Worm (Caenorhabditis elegans) whole organism, early embryonic: Measurements from ENCODE around the gene Y53C12A.6.
"Not testable (repeated sequence)": the region's sequence is repeated elsewhere in the genome, so short reads cannot be mapped to it uniquely, and the experiment has no call there.

ENCODE experiments used
- B0310.2 ChIP-seq: sonication (generic microtip); optimal IDR thresholded peaks from 2 replicates; lab custom pipeline; 2016; ENCODE audit warnings: mild to moderate bottlenecking, missing genetic modification characterization, missing compliant biosample characterization
- F13C5.2 ChIP-seq: sonication (generic microtip); optimal IDR thresholded peaks from 2 replicates; lab custom pipeline; 2017; ENCODE audit warnings: mild to moderate bottlenecking, missing genetic modification characterization, inconsistent platforms, missing compliant biosample characterization
- aly-1 ChIP-seq: sonication (generic microtip); optimal IDR thresholded peaks from 2 replicates; lab custom pipeline; 2016; ENCODE audit warnings: missing genetic modification characterization, missing compliant biosample characterization
- ama-1 ChIP-seq: fragments of 150-350 bp; optimal IDR thresholded peaks from 2 replicates; lab custom pipeline; 2014
- ceh-13 ChIP-seq: fragments of 200-800 bp; sonication (Bioruptor generic); optimal IDR thresholded peaks from 2 replicates; lab custom pipeline; 2018; ENCODE audit warnings: mild to moderate bottlenecking, missing genetic modification characterization, missing compliant biosample characterization
- ceh-36 ChIP-seq: sonication (generic microtip); optimal IDR thresholded peaks from 2 replicates; lab custom pipeline; 2016; ENCODE audit warnings: missing genetic modification characterization, inconsistent platforms, missing compliant biosample characterization
- ets-7 ChIP-seq: sonication (generic microtip); optimal IDR thresholded peaks from 2 replicates; lab custom pipeline; 2016; ENCODE audit warnings: missing genotype, missing genetic modification characterization, missing compliant biosample characterization
- flt-1 ChIP-seq: fragments of 200-800 bp; sonication (Bioruptor generic); IDR thresholded peaks from 2 replicates; pipeline ENCODE4 v1.3.6; 2022; ENCODE audit warnings: missing genetic modification characterization, missing compliant biosample characterization
- hmbx-1 ChIP-seq: sonication (generic microtip); optimal IDR thresholded peaks from 2 replicates; lab custom pipeline; 2016; ENCODE audit warnings: mild to moderate bottlenecking, missing genetic modification characterization, missing compliant biosample characterization
- hmg-4 ChIP-seq: fragments of 200-800 bp; sonication (Bioruptor generic); optimal IDR thresholded peaks from 2 replicates; lab custom pipeline; 2018; ENCODE audit warnings: mild to moderate bottlenecking, missing genetic modification characterization, missing compliant biosample characterization
- hnd-1 ChIP-seq: sonication (generic microtip); optimal IDR thresholded peaks from 2 replicates; lab custom pipeline; 2016; ENCODE audit warnings: missing genetic modification characterization, missing compliant biosample characterization
- pes-1 ChIP-seq: fragments of 200-800 bp; sonication (Bioruptor generic); IDR thresholded peaks from 2 replicates; pipeline ENCODE4 v1.3.6; 2022; ENCODE audit warnings: missing genetic modification reagents, missing genetic modification characterization, missing compliant biosample characterization
- scrt-1 ChIP-seq: fragments of 200-800 bp; sonication (Bioruptor generic); IDR thresholded peaks from 2 replicates; pipeline ENCODE4 v1.3.6; 2022; ENCODE audit warnings: missing genetic modification characterization, missing compliant biosample characterization
- sea-1 ChIP-seq: fragments of 200-800 bp; sonication (Bioruptor generic); conservative IDR thresholded peaks from 2 replicates; pipeline ENCODE4 v1.3.6; 2022; ENCODE audit warnings: missing genetic modification characterization, missing compliant biosample characterization
- tbx-11 ChIP-seq: fragments of 200-800 bp; sonication (Bioruptor generic); IDR thresholded peaks from 2 replicates; pipeline ENCODE4 v1.3.6; 2022; ENCODE audit warnings: missing genetic modification characterization, missing compliant biosample characterization
- tbx-37 ChIP-seq: fragments of 200-800 bp; sonication (Bioruptor generic); conservative IDR thresholded peaks from 2 replicates; pipeline ENCODE4 v1.3.6; 2022; ENCODE audit warnings: missing genetic modification reagents, missing genetic modification characterization, missing compliant biosample characterization
- tra-4 ChIP-seq: sonication (generic microtip); optimal IDR thresholded peaks from 2 replicates; lab custom pipeline; 2017; ENCODE audit warnings: missing genetic modification characterization, missing compliant biosample characterization

Gene Y53C12A.6

ce11 chrII:9735785-9736184 lies 18.0 kb upstream of the Y53C12A.6 start:
- TF ChIP-seq F13C5.2 (tag; lab: Kevin White, UChicago) (no peak), sea-1 (GFP tag; lab: Robert Waterston, UW) (no peak), B0310.2 (tag; lab: Kevin White, UChicago) (no peak)

- TF ChIP-seq hmbx-1 (tag; lab: Kevin White, UChicago); tbx-11 (GFP tag; lab: Robert Waterston, UW); flt-1 (GFP tag; lab: Robert Waterston, UW): not testable (repeated sequence)
Observed at ce11 chrII:9731810-9732209, 14.0 kb upstream of the Y53C12A.6 start, which contains the start of gene mab-3. Gene mab-3, plus strand, starts transcription at chrII:9732137.

ce11 chrII:9729866-9730265 lies 12.1 kb upstream of the Y53C12A.6 start:
- TF ChIP-seq pes-1 (GFP tag; lab: Robert Waterston, UW): no peak

ce11 chrII:9729196-9729595 lies 11.4 kb upstream of the Y53C12A.6 start:
- TF ChIP-seq ets-7 (tag; lab: Kevin White, UChicago) (no peak), pes-1 (GFP tag; lab: Robert Waterston, UW) (no peak), tbx-37 (no peak), hmbx-1 (tag; lab: Kevin White, UChicago) (no peak), sea-1 (GFP tag; lab: Robert Waterston, UW) (no peak), ceh-13 (GFP tag; lab: Kevin White, UChicago) (no peak), tbx-11 (GFP tag; lab: Robert Waterston, UW) (no peak), hmg-4 (no peak), hnd-1 (tag; lab: Kevin White, UChicago) (no peak), scrt-1 (GFP tag; lab: Robert Waterston, UW) (no peak), F13C5.2 (tag; lab: Kevin White, UChicago) (no peak), ceh-36 (tag; lab: Kevin White, UChicago) (no peak), aly-1 (tag; lab: Kevin White, UChicago) (no peak)

- no peak for TF ChIP-seq hmg-4
- no peak for TF ChIP-seq F13C5.2 (tag; lab: Kevin White, UChicago)
- no peak for TF ChIP-seq sea-1 (GFP tag; lab: Robert Waterston, UW)
- TF ChIP-seq aly-1 (tag; lab: Kevin White, UChicago): no peak
- no peak for TF ChIP-seq ama-1 (lab: Kevin White, UChicago)
- no peak for TF ChIP-seq scrt-1 (GFP tag; lab: Robert Waterston, UW)
- no peak for TF ChIP-seq tbx-37
- no peak for TF ChIP-seq tra-4 (tag; lab: Kevin White, UChicago)
- no peak for TF ChIP-seq flt-1 (GFP tag; lab: Robert Waterston, UW)
Observed at ce11 chrII:9728506-9728905, 10.7 kb upstream of the Y53C12A.6 start.

- no peak for TF ChIP-seq ets-7 (tag; lab: Kevin White, UChicago)
- TF ChIP-seq F13C5.2 (tag; lab: Kevin White, UChicago): no peak
- no peak for TF ChIP-seq tra-4 (tag; lab: Kevin White, UChicago)
- no peak for TF ChIP-seq pes-1 (GFP tag; lab: Robert Waterston, UW)
- no peak for TF ChIP-seq hmg-4
- no peak for TF ChIP-seq aly-1 (tag; lab: Kevin White, UChicago)
- TF ChIP-seq hnd-1 (tag; lab: Kevin White, UChicago): no peak
- TF ChIP-seq hmbx-1 (tag; lab: Kevin White, UChicago): no peak
- no peak for TF ChIP-seq ceh-36 (tag; lab: Kevin White, UChicago)
- TF ChIP-seq flt-1 (GFP tag; lab: Robert Waterston, UW): no peak
- no peak for TF ChIP-seq ama-1 (lab: Kevin White, UChicago)
- TF ChIP-seq ceh-13 (GFP tag; lab: Kevin White, UChicago): no peak
- TF ChIP-seq tbx-37: no peak
- no peak for TF ChIP-seq tbx-11 (GFP tag; lab: Robert Waterston, UW)
- TF ChIP-seq B0310.2 (tag; lab: Kevin White, UChicago): no peak
- no peak for TF ChIP-seq sea-1 (GFP tag; lab: Robert Waterston, UW)
Observed at ce11 chrII:9727192-9727699, 9.4 kb upstream of the Y53C12A.6 start.

ce11 chrII:9725056-9725455 lies 7.3 kb upstream of the Y53C12A.6 start:
- TF ChIP-seq tbx-37: no peak
- TF ChIP-seq aly-1 (tag; lab: Kevin White, UChicago): no peak

- TF ChIP-seq tbx-11 (GFP tag; lab: Robert Waterston, UW) (no peak), F13C5.2 (tag; lab: Kevin White, UChicago) (no peak)
Observed at ce11 chrII:9724464-9724863, 6.7 kb upstream of the Y53C12A.6 start, which contains the start of gene cutl-2. Gene cutl-2, minus strand, starts transcription at chrII:9724673.

- not testable (repeated sequence) for TF ChIP-seq tbx-37; ama-1 (lab: Kevin White, UChicago); B0310.2 (tag; lab: Kevin White, UChicago)
Observed at ce11 chrII:9718631-9719252, 938 bp upstream of the Y53C12A.6 start, which contains the start of gene Y53C12A.11. Gene Y53C12A.11, minus strand, starts transcription at chrII:9718698.
